Worm (Caenorhabditis elegans) whole organism, L4 larva: ENCODE measurements around the gene metl-2.

Experiments used
- F26F4.8 ChIP-seq: fragments of 200-800 bp; sonication (Bioruptor generic); conservative IDR thresholded peaks from 2 replicates; pipeline ENCODE4 v1.3.6; 2022; ENCODE audit warnings: missing genetic modification characterization, missing compliant biosample characterization
- F44E2.7 ChIP-seq: fragments of 200-800 bp; sonication (Bioruptor generic); IDR thresholded peaks from 2 replicates; pipeline ENCODE4 v2.1.2; 2022; ENCODE audit warnings: missing genetic modification characterization, missing compliant biosample characterization
- T26A8.4 ChIP-seq: fragments of 200-800 bp; sonication (Bioruptor generic); IDR thresholded peaks from 2 replicates; pipeline ENCODE4 v1.3.6; 2022; ENCODE audit warnings: missing genetic modification characterization, missing compliant biosample characterization
- aha-1 ChIP-seq: fragments of 150-350 bp; peaks from one replicate; lab custom pipeline; 2014; ENCODE audit warnings: missing biosample characterization, missing genetic modification characterization
- ceh-28 ChIP-seq: fragments of 150-350 bp; optimal IDR thresholded peaks from 2 replicates; lab custom pipeline; 2014; ENCODE audit warnings: missing biosample characterization, missing genetic modification reagents, missing genetic modification characterization
- ceh-32 ChIP-seq: sonication (generic microtip); optimal IDR thresholded peaks from 2 replicates; lab custom pipeline; 2016; ENCODE audit warnings: mild to moderate bottlenecking, missing genetic modification characterization, missing compliant biosample characterization; ENCODE audit not compliant: poor library complexity
- ceh-62 ChIP-seq: sonication (generic microtip); optimal IDR thresholded peaks from 2 replicates; lab custom pipeline; 2017; ENCODE audit warnings: missing biosample characterization, missing genetic modification characterization
- ctbp-1 ChIP-seq: fragments of 200-800 bp; sonication (Bioruptor generic); IDR thresholded peaks from 2 replicates; pipeline ENCODE4 v1.3.6; 2022; ENCODE audit warnings: missing genetic modification reagents, missing genetic modification characterization, missing compliant biosample characterization
- daf-12 ChIP-seq: fragments of 150-350 bp; optimal IDR thresholded peaks from 2 replicates; lab custom pipeline; 2014; ENCODE audit warnings: missing biosample characterization, missing genetic modification reagents, missing genetic modification characterization
- daf-16 ChIP-seq, 3 experiments: sonication (generic microtip); optimal IDR thresholded peaks; 2 replicates each; lab custom pipeline; 2016 to 2017; ENCODE audit warnings: missing genetic modification characterization in 3 of 3, missing genetic modification reagents in 3 of 3, mild to moderate bottlenecking in 2 of 3, missing compliant biosample characterization in 2 of 3, missing biosample characterization in 1 of 3, moderate library complexity in 1 of 3
- daf-19 ChIP-seq: fragments of 200-800 bp; sonication (Bioruptor generic); conservative IDR thresholded peaks from 2 replicates; pipeline ENCODE4 v1.3.6; 2022; ENCODE audit warnings: missing genetic modification characterization, missing compliant biosample characterization
- dmd-9 ChIP-seq: fragments of 200-800 bp; sonication (Bioruptor generic); IDR thresholded peaks from 2 replicates; pipeline ENCODE4 v1.3.6; 2022; ENCODE audit warnings: missing genetic modification reagents, missing genetic modification characterization, missing compliant biosample characterization
- dpl-1 ChIP-seq: fragments of 150-350 bp; optimal IDR thresholded peaks from 2 replicates; lab custom pipeline; 2014; ENCODE audit warnings: missing biosample characterization, missing genetic modification reagents, missing genetic modification characterization
- dve-1 ChIP-seq: sonication (generic microtip); optimal IDR thresholded peaks from 2 replicates; lab custom pipeline; 2017; ENCODE audit warnings: antibody characterized with exemption, mild to moderate bottlenecking, missing genetic modification characterization, missing compliant biosample characterization; ENCODE audit not compliant: insufficient read depth
- egl-27 ChIP-seq: sonication (generic microtip); optimal IDR thresholded peaks from 3 replicates; lab custom pipeline; 2017; ENCODE audit warnings: missing biosample characterization, missing genetic modification reagents, missing genetic modification characterization
- fkh-10 ChIP-seq: fragments of 150-350 bp; optimal IDR thresholded peaks from 2 replicates; lab custom pipeline; 2014; ENCODE audit warnings: missing biosample characterization, missing genetic modification reagents, missing genetic modification characterization
- hlh-30 ChIP-seq: sonication (generic microtip); optimal IDR thresholded peaks from 2 replicates; lab custom pipeline; 2017; ENCODE audit warnings: antibody characterized with exemption, mild to moderate bottlenecking, missing genetic modification characterization, missing compliant biosample characterization; ENCODE audit not compliant: insufficient read depth
- lin-1 ChIP-seq: fragments of 200-800 bp; sonication (Bioruptor generic); IDR thresholded peaks from 2 replicates; pipeline ENCODE4 v1.3.6; 2022; ENCODE audit warnings: missing genetic modification reagents, missing genetic modification characterization, missing compliant biosample characterization
- lin-29 ChIP-seq: fragments of 200-800 bp; sonication (Bioruptor generic); IDR thresholded peaks from 2 replicates; pipeline ENCODE4 v1.3.6; 2022; ENCODE audit warnings: missing genetic modification reagents, missing genetic modification characterization, missing compliant biosample characterization
- lin-38 ChIP-seq: fragments of 200-800 bp; sonication (Bioruptor generic); IDR thresholded peaks from 2 replicates; pipeline ENCODE4 v1.3.6; 2022; ENCODE audit warnings: missing genetic modification reagents, missing genetic modification characterization, missing compliant biosample characterization
- lir-3 ChIP-seq: sonication (generic microtip); optimal IDR thresholded peaks from 2 replicates; lab custom pipeline; 2016; ENCODE audit warnings: mild to moderate bottlenecking, missing genetic modification characterization, missing compliant biosample characterization
- lsy-2 ChIP-seq, 2 experiments: fragments of 150-350 bp in 1 of 2; sonication (generic microtip) in 1 of 2; optimal IDR thresholded peaks; 2 replicates each; lab custom pipeline; 2014 to 2017; ENCODE audit warnings: missing biosample characterization in 2 of 2, missing genetic modification characterization in 2 of 2
- madf-5 ChIP-seq, 2 experiments: fragments of 200-800 bp; sonication (Bioruptor generic); IDR thresholded peaks; 2 replicates each; pipeline ENCODE4 v1.3.6; 2022; ENCODE audit warnings: missing compliant biosample characterization in 2 of 2, missing genetic modification characterization in 2 of 2
- mep-1 ChIP-seq: fragments of 150-350 bp; sonication (generic microtip); optimal IDR thresholded peaks from 3 replicates; lab custom pipeline; 2014; ENCODE audit warnings: missing biosample characterization, missing genetic modification characterization
- mes-2 ChIP-seq: sonication (generic microtip); optimal IDR thresholded peaks from 2 replicates; lab custom pipeline; 2016; ENCODE audit warnings: missing genotype, mild to moderate bottlenecking, missing genetic modification characterization, missing compliant biosample characterization; ENCODE audit not compliant: poor library complexity, severe bottlenecking
- mxl-2 ChIP-seq: fragments of 200-800 bp; sonication (Bioruptor generic); conservative IDR thresholded peaks from 2 replicates; pipeline ENCODE4 v1.3.6; 2022; ENCODE audit warnings: missing genetic modification reagents, missing genetic modification characterization, missing compliant biosample characterization
- mxl-3 ChIP-seq: fragments of 200-800 bp; sonication (Bioruptor generic); optimal IDR thresholded peaks from 2 replicates; lab custom pipeline; 2018; ENCODE audit warnings: mild to moderate bottlenecking, missing genetic modification characterization, missing compliant biosample characterization
- nhr-11 ChIP-seq: fragments of 150-350 bp; optimal IDR thresholded peaks from 2 replicates; lab custom pipeline; 2014; ENCODE audit warnings: missing biosample characterization, missing genetic modification characterization
- nhr-25 ChIP-seq: sonication (generic microtip); optimal IDR thresholded peaks from 2 replicates; lab custom pipeline; 2017; ENCODE audit warnings: missing genetic modification characterization, mild to moderate bottlenecking, missing compliant biosample characterization, antibody characterized with exemption, moderate library complexity, borderline replicate concordance; ENCODE audit not compliant: insufficient read depth
- nhr-28 ChIP-seq: fragments of 150-350 bp; optimal IDR thresholded peaks from 2 replicates; lab custom pipeline; 2014; ENCODE audit warnings: missing biosample characterization, missing genetic modification characterization
- nhr-6 ChIP-seq: fragments of 150-350 bp; optimal IDR thresholded peaks from 2 replicates; lab custom pipeline; 2014; ENCODE audit warnings: missing biosample characterization, missing genetic modification characterization
- nhr-77 ChIP-seq: fragments of 150-350 bp; optimal IDR thresholded peaks from 2 replicates; lab custom pipeline; 2014; ENCODE audit warnings: missing biosample characterization, missing genetic modification characterization
- pha-4 ChIP-seq, 2 experiments: fragments of 150-350 bp in 1 of 2; fragments of 200-800 bp in 1 of 2; sonication (Bioruptor generic) in 1 of 2; IDR thresholded peaks in 1 of 2; optimal IDR thresholded peaks in 1 of 2; 2 replicates each; pipeline versions ENCODE4 v1.3.6 to Lab custom; 2014 to 2022; ENCODE audit warnings: missing genetic modification characterization in 2 of 2, missing genetic modification reagents in 2 of 2, missing biosample characterization in 1 of 2, missing compliant biosample characterization in 1 of 2
- rbr-2 ChIP-seq: sonication (generic microtip); optimal IDR thresholded peaks from 2 replicates; lab custom pipeline; 2016; ENCODE audit warnings: missing genotype, missing genetic modification characterization, missing compliant biosample characterization
- set-16 ChIP-seq: fragments of 200-800 bp; sonication (Bioruptor generic); IDR thresholded peaks from 2 replicates; pipeline ENCODE4 v1.3.6; 2022; ENCODE audit warnings: missing genetic modification reagents, missing genetic modification characterization, missing compliant biosample characterization
- snpc-4 ChIP-seq: fragments of 150-350 bp; optimal IDR thresholded peaks from 2 replicates; lab custom pipeline; 2014; ENCODE audit warnings: missing biosample characterization, missing genetic modification characterization
- spr-3 ChIP-seq: fragments of 200-800 bp; sonication (Bioruptor generic); optimal IDR thresholded peaks from 2 replicates; lab custom pipeline; 2018; ENCODE audit warnings: mild to moderate bottlenecking, missing genetic modification characterization, missing compliant biosample characterization
- unc-130 ChIP-seq: sonication (generic microtip); optimal IDR thresholded peaks from 2 replicates; lab custom pipeline; 2016; ENCODE audit warnings: missing genetic modification reagents, missing genetic modification characterization, missing compliant biosample characterization
- unc-39 ChIP-seq: sonication (generic microtip); optimal IDR thresholded peaks from 2 replicates; lab custom pipeline; 2017; ENCODE audit warnings: missing biosample characterization, missing genetic modification characterization
- unc-62 ChIP-seq, 3 experiments: fragments of 150-350 bp in 1 of 3; sonication (generic microtip); optimal IDR thresholded peaks in 2 of 3; peaks in 1 of 3; 1 replicate in 1 of 3; 2 replicates in 2 of 3; lab custom pipeline; 2014 to 2017; ENCODE audit warnings: missing biosample characterization in 3 of 3, missing genetic modification characterization in 3 of 3, missing genetic modification reagents in 3 of 3, missing genotype in 1 of 3
- zag-1 ChIP-seq: fragments of 150-350 bp; optimal IDR thresholded peaks from 2 replicates; lab custom pipeline; 2014; ENCODE audit warnings: missing biosample characterization, missing genetic modification characterization
- zfp-3 ChIP-seq: fragments of 200-800 bp; sonication (Bioruptor generic); conservative IDR thresholded peaks from 2 replicates; pipeline ENCODE4 v1.3.6; 2022; ENCODE audit warnings: missing genetic modification reagents, missing genetic modification characterization, missing compliant biosample characterization

Gene metl-2

DNA sequence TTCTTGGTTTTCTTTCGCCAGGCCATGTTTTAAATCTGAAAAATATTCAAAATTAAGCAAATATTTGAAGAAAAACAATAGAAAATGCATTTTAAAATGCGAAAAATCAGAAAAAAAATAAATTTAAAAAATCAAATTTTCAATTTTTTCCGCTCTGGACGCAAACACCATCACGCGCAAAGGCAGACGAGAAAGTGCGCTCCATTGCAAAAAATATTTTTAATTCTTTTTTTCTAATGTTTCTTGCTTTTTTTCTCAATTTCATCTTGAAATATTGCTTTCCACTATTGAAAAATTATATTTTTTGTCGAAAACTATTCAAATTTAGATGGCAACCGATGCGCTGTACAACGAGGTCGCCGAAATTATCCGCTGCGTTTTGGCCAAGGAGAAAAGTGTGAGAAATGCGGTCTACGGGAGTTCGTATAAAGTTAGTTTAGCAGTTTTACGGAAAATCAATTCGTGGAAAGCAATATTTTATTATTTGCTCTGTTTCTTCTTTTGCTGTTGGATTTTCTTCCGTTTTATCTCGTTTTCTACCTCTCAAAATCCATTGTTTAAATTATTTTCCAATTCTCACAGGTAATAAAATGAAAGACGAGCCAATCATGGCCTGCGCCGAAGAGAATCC, at the start of gene metl-2, which contains the start of the genes pole-4 and nsun-5:
Gene metl-2, plus strand, starts transcription at position 581 of the 631 bp plus-strand sequence.
Gene pole-4, minus strand, starts transcription at position 35 of the 631 bp plus-strand sequence.
Gene nsun-5, plus strand, starts transcription at position 298 of the 631 bp plus-strand sequence.
- TF ChIP-seq nhr-11 (tag; lab: Kevin White, UChicago) (no peak), mes-2 (tag; lab: Kevin White, UChicago) (peak; percentile 65), lin-29 (GFP tag; lab: Robert Waterston, UW) (no peak), nhr-28 (tag; lab: Kevin White, UChicago) (peak; percentile 1), unc-39 (tag; lab: Kevin White, UChicago) (no peak), ctbp-1 (0 out of 2 replicates have a peak, but pooled peaks have one; percentile 15), nhr-6 (tag; lab: Kevin White, UChicago) (peak; percentile 39), dmd-9 (GFP tag; lab: Robert Waterston, UW) (no peak), nhr-77 (tag; lab: Kevin White, UChicago) (peak; percentile 74), aha-1 (tag; lab: Kevin White, UChicago) (peak; percentile 71), madf-5 (GFP tag; IDR thresholded peaks at IDR 0.05; lab: Robert Waterston, UW) (no peak), daf-19 (no peak), zag-1 (tag; lab: Kevin White, UChicago) (no peak), F44E2.7 (GFP tag; lab: Robert Waterston, UW) (no peak), nhr-25 (no peak), rbr-2 (peak; percentile 11), daf-16 (GFP tag; optimal IDR thresholded peaks at IDR 0.05; lab: Kevin White, UChicago) (no peak), daf-16 (tag; optimal IDR thresholded peaks at IDR 0.05; lab: Kevin White, UChicago) (peak; percentile 21), zfp-3 (no peak), ceh-62 (no peak), ceh-32 (tag; lab: Kevin White, UChicago) (no peak), unc-62 (GFP tag; optimal IDR thresholded peaks at IDR 0.05 in 1 of 2; lab: Kevin White, UChicago) (no peak), unc-62 (tag; optimal IDR thresholded peaks at IDR 0.05; lab: Kevin White, UChicago) (no peak), dpl-1 (GFP tag; lab: Kevin White, UChicago) (peak; percentile 81), mep-1 (peak; percentile 34), unc-130 (GFP tag; lab: Kevin White, UChicago) (no peak), lin-38 (GFP tag; lab: Robert Waterston, UW) (peak; percentile 92), set-16 (no peak), egl-27 (tag; lab: Kevin White, UChicago) (no peak), dve-1 (tag; lab: Kevin White, UChicago) (peak; percentile 23), lsy-2 (tag; optimal IDR thresholded peaks at IDR 0.05; lab: Kevin White, UChicago) (peak in 1 of 2 experiments; percentile 77), hlh-30 (tag; lab: Kevin White, UChicago) (peak; percentile 24), spr-3 (GFP tag; lab: Kevin White, UChicago) (no peak), fkh-10 (peak; percentile 11), mxl-3 (GFP tag; lab: Kevin White, UChicago) (no peak)
- TF ChIP-seq, all 104 proteins: peak for 15

DNA sequence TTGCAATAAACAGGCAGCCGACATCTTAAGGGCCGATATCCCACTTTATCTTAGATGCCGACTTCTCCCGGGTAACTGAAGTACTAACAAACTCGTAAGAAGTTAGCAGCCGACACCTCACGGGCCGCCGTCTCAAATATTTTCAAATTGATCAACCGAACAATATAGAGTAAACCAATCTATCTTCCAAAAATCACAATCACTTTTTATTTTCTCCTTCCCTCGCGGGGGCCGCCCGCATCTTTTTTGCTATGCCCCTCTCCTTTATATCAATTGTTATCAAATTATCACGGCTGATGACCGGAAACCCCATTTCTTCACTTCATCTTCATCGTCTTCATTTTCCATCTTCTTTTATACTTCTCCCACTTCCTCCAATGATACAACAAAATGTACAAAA, 40.9 kb upstream of the metl-2 start:
- TF ChIP-seq F26F4.8: no peak
- peak; percentile 22 for TF ChIP-seq snpc-4 (tag; lab: Kevin White, UChicago)

DNA sequence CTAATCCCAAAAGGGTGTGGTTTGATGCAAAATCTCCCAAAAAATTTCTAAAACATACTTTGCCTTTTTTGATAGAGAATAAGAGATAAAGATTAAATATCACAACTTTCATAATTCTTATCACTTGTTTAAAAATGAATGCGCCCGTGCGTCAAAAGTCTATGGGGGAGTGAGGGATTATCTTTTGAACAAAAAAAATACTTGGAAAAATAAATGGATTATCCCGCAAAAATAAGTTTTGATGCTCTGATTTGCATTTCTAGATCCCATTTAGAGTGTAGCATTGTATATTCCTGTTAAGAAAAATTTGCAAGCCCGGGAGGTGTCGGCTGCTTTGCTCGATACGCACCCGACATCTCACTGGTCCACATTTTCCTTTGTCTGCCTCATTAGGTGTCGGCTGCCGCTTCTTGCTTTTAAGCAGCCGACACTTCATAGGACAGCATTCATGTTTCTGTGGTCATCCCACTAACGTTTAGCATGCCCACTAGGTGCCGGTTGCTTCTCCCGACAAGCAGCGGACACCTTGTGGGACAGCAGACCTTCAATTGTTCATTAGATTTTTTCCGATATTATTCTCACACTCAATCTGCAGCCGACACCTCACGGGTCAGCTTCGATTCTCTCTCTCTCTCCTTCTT, 34.1 kb upstream of the metl-2 start:
- TF ChIP-seq ceh-28 (tag; lab: Kevin White, UChicago) (no peak), lin-1 (no peak), daf-12 (tag; lab: Kevin White, UChicago) (no peak), lir-3 (tag; lab: Kevin White, UChicago) (no peak), pha-4 (GFP tag; IDR thresholded peaks at IDR 0.05; lab: Robert Waterston, UW) (no peak), pha-4 (tag; optimal IDR thresholded peaks at IDR 0.05; lab: Kevin White, UChicago) (no peak), mxl-2 (no peak), ctbp-1 (no peak), T26A8.4 (GFP tag; lab: Robert Waterston, UW) (no peak), dpl-1 (GFP tag; lab: Kevin White, UChicago) (no peak)
